Worm (Caenorhabditis elegans) whole organism, midembryonic: ENCODE data around the gene rike-1.

Experiments used
- T22C8.4 ChIP-seq: fragments of 200-800 bp; sonication (Bioruptor generic); IDR thresholded peaks from 2 replicates; pipeline ENCODE4 v1.3.6; 2022; ENCODE audit warnings: missing genetic modification characterization, missing compliant biosample characterization
- cog-1 ChIP-seq: sonication (generic microtip); optimal IDR thresholded peaks from 2 replicates; lab custom pipeline; 2016; ENCODE audit warnings: missing genetic modification characterization, missing compliant biosample characterization
- flt-1 ChIP-seq: fragments of 200-800 bp; sonication (Bioruptor generic); IDR thresholded peaks from 2 replicates; pipeline ENCODE4 v1.3.6; 2022; ENCODE audit warnings: missing genetic modification characterization, missing compliant biosample characterization

DNA sequence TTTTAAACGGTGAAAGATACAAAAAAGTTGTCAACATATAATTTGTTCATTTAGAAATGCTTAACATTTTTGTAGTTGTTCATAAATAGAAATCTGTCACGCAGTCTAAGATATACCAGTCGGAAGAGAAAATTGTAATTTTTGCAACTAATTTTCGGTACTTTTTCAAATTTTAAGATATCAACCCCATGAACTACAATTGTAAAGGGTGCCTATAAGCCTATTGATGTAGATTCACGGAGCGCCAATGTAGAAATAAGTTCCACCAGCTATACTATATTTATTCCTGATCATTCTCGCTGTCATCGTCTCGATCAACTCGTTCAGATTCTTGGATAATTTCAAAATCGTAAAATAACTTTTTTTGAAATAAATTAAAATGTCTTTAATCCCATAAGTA lies 49.3 kb upstream of the rike-1 start:
- TF ChIP-seq cog-1: no peak
- no peak for TF ChIP-seq flt-1
- no peak for TF ChIP-seq T22C8.4 (GFP tag; lab: Robert Waterston, UW)
